Fruit fly (Drosophila melanogaster) whole organism, embryonic: ENCODE results near the gene CG13070.

Experiments used
- Atf-2 ChIP-seq: fragments of 200-800 bp; sonication (Bioruptor generic); optimal IDR thresholded peaks from 2 replicates; lab custom pipeline; 2016; ENCODE audit warnings: missing biosample characterization, missing genetic modification characterization
- B-H1 ChIP-seq: fragments of 200-800 bp; sonication (Bioruptor generic); IDR thresholded peaks from 3 replicates; pipeline ENCODE4 v1.3.6; 2022; ENCODE audit warnings: missing biosample characterization, missing genetic modification characterization
- Bdp1 ChIP-seq: fragments of 200-800 bp; sonication (Bioruptor generic); optimal IDR thresholded peaks from 3 replicates; lab custom pipeline; 2016; ENCODE audit warnings: missing biosample characterization, missing genetic modification characterization
- CG17328 ChIP-seq: fragments of 200-800 bp; sonication (Bioruptor generic); IDR thresholded peaks from 2 replicates; pipeline ENCODE4 v1.3.6; 2022; ENCODE audit warnings: missing biosample characterization, missing genetic modification characterization
- CG17385 ChIP-seq: fragments of 200-800 bp; sonication (Bioruptor generic); optimal IDR thresholded peaks from 3 replicates; lab custom pipeline; 2018; ENCODE audit warnings: missing biosample characterization, mild to moderate bottlenecking, missing genetic modification characterization
- CG18011 ChIP-seq: fragments of 200-800 bp; sonication (Bioruptor generic); optimal IDR thresholded peaks from 2 replicates; lab custom pipeline; 2017; ENCODE audit warnings: missing biosample characterization, missing genetic modification characterization, mild to moderate bottlenecking, moderate library complexity, missing genotype
- CG2678 ChIP-seq: fragments of 200-800 bp; sonication (Bioruptor generic); optimal IDR thresholded peaks from 3 replicates; lab custom pipeline; 2019; ENCODE audit warnings: missing biosample characterization, mild to moderate bottlenecking, missing genetic modification characterization, moderate library complexity
- CG2889 ChIP-seq: fragments of 200-800 bp; sonication (Bioruptor generic); IDR thresholded peaks from 3 replicates; pipeline ENCODE4 v1.3.6; 2022; ENCODE audit warnings: missing biosample characterization, missing genetic modification characterization
- CG3065 ChIP-seq: fragments of 200-800 bp; sonication (Bioruptor generic); optimal IDR thresholded peaks from 2 replicates; lab custom pipeline; 2016; ENCODE audit warnings: missing biosample characterization, missing genetic modification characterization
- CG3281 ChIP-seq: fragments of 200-800 bp; sonication (Bioruptor generic); optimal IDR thresholded peaks from 3 replicates; lab custom pipeline; 2017; ENCODE audit warnings: missing biosample characterization, mild to moderate bottlenecking, missing genetic modification characterization
- CG33213 ChIP-seq: fragments of 200-800 bp; sonication (Bioruptor generic); optimal IDR thresholded peaks from 3 replicates; lab custom pipeline; 2016; ENCODE audit warnings: missing biosample characterization, missing genetic modification characterization
- CG3995 ChIP-seq: fragments of 200-800 bp; sonication (Bioruptor generic); optimal IDR thresholded peaks from 3 replicates; lab custom pipeline; 2016; ENCODE audit warnings: missing biosample characterization, missing genetic modification characterization
- CG6254 ChIP-seq: fragments of 200-800 bp; sonication (Bioruptor generic); optimal IDR thresholded peaks from 3 replicates; lab custom pipeline; 2017; ENCODE audit warnings: mild to moderate bottlenecking, missing biosample characterization, missing genetic modification reagents, missing genetic modification characterization
- CG6272 ChIP-seq: fragments of 200-800 bp; sonication (Bioruptor generic); IDR thresholded peaks from 2 replicates; pipeline ENCODE4 v1.3.6; 2022; ENCODE audit warnings: missing biosample characterization, missing genetic modification characterization
- CG8924 ChIP-seq: fragments of 200-800 bp; optimal IDR thresholded peaks from 3 replicates; lab custom pipeline; 2019; ENCODE audit warnings: missing biosample characterization, mild to moderate bottlenecking, missing genetic modification characterization, moderate library complexity
- CG8944 ChIP-seq: fragments of 200-800 bp; sonication (Bioruptor generic); optimal IDR thresholded peaks from 3 replicates; lab custom pipeline; 2016; ENCODE audit warnings: missing biosample characterization, missing genetic modification characterization
- CTCF ChIP-seq: fragments of 200-800 bp; sonication (Bioruptor generic); optimal IDR thresholded peaks from 2 replicates; lab custom pipeline; 2017; ENCODE audit warnings: missing biosample characterization, mild to moderate bottlenecking, missing genetic modification characterization, moderate library complexity
- D ChIP-seq, 2 experiments: fragments of 200-800 bp in 1 of 2; fragments of >200 bp in 1 of 2; sonication (Bioruptor generic) in 1 of 2; optimal IDR thresholded peaks; 2 replicates in 1 of 2; 3 replicates in 1 of 2; lab custom pipeline; 2017; ENCODE audit warnings: mild to moderate bottlenecking in 1 of 2, missing biosample characterization in 1 of 2, missing genetic modification characterization in 1 of 2, missing genetic modification reagents in 1 of 2
- Deaf1 ChIP-seq: fragments of 200-800 bp; optimal IDR thresholded peaks from 3 replicates; lab custom pipeline; 2019; ENCODE audit warnings: missing biosample characterization, mild to moderate bottlenecking, missing genetic modification characterization, moderate library complexity
- Ets65A ChIP-seq: fragments of 200-800 bp; sonication (Bioruptor generic); peaks from one replicate; lab custom pipeline; 2016; ENCODE audit warnings: missing biosample characterization, missing genetic modification characterization
- Gsc ChIP-seq: fragments of 200-800 bp; sonication (Bioruptor generic); IDR thresholded peaks from 2 replicates; pipeline ENCODE4 v1.3.6; 2022; ENCODE audit warnings: missing biosample characterization, missing genetic modification characterization
- Hr78 ChIP-seq, 2 experiments: fragments of 200-800 bp in 1 of 2; fragments of >200 bp in 1 of 2; sonication (Bioruptor generic) in 1 of 2; optimal IDR thresholded peaks; 2 replicates each; lab custom pipeline; 2017 to 2019; ENCODE audit warnings: missing biosample characterization in 2 of 2, missing genetic modification characterization in 2 of 2, mild to moderate bottlenecking in 1 of 2, moderate library complexity in 1 of 2
- Lhr ChIP-seq: fragments of 200-800 bp; sonication (Bioruptor generic); optimal IDR thresholded peaks from 3 replicates; lab custom pipeline; 2017; ENCODE audit warnings: mild to moderate bottlenecking, missing biosample characterization, missing genetic modification reagents, missing genetic modification characterization
- Myb ChIP-seq: fragments of 200-800 bp; sonication (Bioruptor generic); optimal IDR thresholded peaks from 2 replicates; lab custom pipeline; 2016; ENCODE audit warnings: missing biosample characterization, missing genetic modification characterization
- amos ChIP-seq: fragments of 200-800 bp; sonication (Bioruptor generic); IDR thresholded peaks from 2 replicates; pipeline ENCODE4 v1.3.6; 2022; ENCODE audit warnings: missing biosample characterization, missing genetic modification characterization; ENCODE audit not compliant: partially characterized antibody
- bsh ChIP-seq, 2 experiments: fragments of 200-800 bp; sonication (Bioruptor generic); optimal IDR thresholded peaks; 2 replicates each; lab custom pipeline; 2017 to 2018; ENCODE audit warnings: mild to moderate bottlenecking in 2 of 2, missing biosample characterization in 2 of 2, missing genetic modification characterization in 2 of 2, moderate library complexity in 1 of 2
- cas ChIP-seq: fragments of 200-800 bp; sonication (Bioruptor generic); IDR thresholded peaks from 2 replicates; pipeline ENCODE4 v1.3.6; 2022; ENCODE audit warnings: missing biosample characterization, missing genetic modification characterization
- chinmo ChIP-seq: fragments of 200-800 bp; sonication (Bioruptor generic); IDR thresholded peaks from 4 replicates; pipeline ENCODE4 v1.3.6; 2022; ENCODE audit warnings: missing biosample characterization, missing genetic modification characterization; ENCODE audit not compliant: partially characterized antibody
- croc ChIP-seq: fragments of 200-800 bp; sonication (Bioruptor generic); conservative IDR thresholded peaks from 3 replicates; pipeline ENCODE4 v1.3.6; 2022; ENCODE audit warnings: missing biosample characterization, missing genetic modification characterization
- fru ChIP-seq: fragments of >200 bp; optimal IDR thresholded peaks from 2 replicates; lab custom pipeline; 2017
- fu2 ChIP-seq: fragments of 200-800 bp; sonication (Bioruptor generic); optimal IDR thresholded peaks from 2 replicates; lab custom pipeline; 2016; ENCODE audit warnings: missing biosample characterization, missing genetic modification characterization
- gro ChIP-seq: fragments of 200-800 bp; sonication (Bioruptor generic); optimal IDR thresholded peaks from 2 replicates; lab custom pipeline; 2016; ENCODE audit warnings: missing biosample characterization, missing genetic modification characterization
- hkb ChIP-seq, 2 experiments: fragments of 200-800 bp in 1 of 2; fragments of >200 bp in 1 of 2; sonication (Bioruptor generic) in 1 of 2; IDR thresholded peaks in 1 of 2; optimal IDR thresholded peaks in 1 of 2; 2 replicates each; pipeline versions ENCODE4 v1.3.6 to Lab custom; 2017 to 2022; ENCODE audit warnings: missing biosample characterization in 1 of 2, missing genetic modification characterization in 1 of 2
- lola ChIP-seq, 3 experiments: fragments of >200 bp in 2 of 3; fragments of 200-800 bp in 1 of 3; sonication (Bioruptor generic) in 1 of 3; optimal IDR thresholded peaks; 2 replicates each; lab custom pipeline; 2017 to 2019; ENCODE audit warnings: missing biosample characterization in 3 of 3, missing genetic modification characterization in 3 of 3, mild to moderate bottlenecking in 1 of 3, moderate library complexity in 1 of 3
- luna ChIP-seq: fragments of 200-800 bp; sonication (Bioruptor generic); optimal IDR thresholded peaks from 2 replicates; lab custom pipeline; 2016; ENCODE audit warnings: missing biosample characterization, missing genetic modification characterization
- nmo ChIP-seq: fragments of 200-800 bp; sonication (Bioruptor generic); optimal IDR thresholded peaks from 2 replicates; lab custom pipeline; 2018; ENCODE audit warnings: missing biosample characterization, mild to moderate bottlenecking, missing genetic modification characterization, moderate library complexity
- pnt ChIP-seq: fragments of 200-800 bp; sonication (Bioruptor generic); optimal IDR thresholded peaks from 3 replicates; lab custom pipeline; 2016; ENCODE audit warnings: missing biosample characterization, missing genetic modification characterization
- run ChIP-seq: fragments of 200-800 bp; sonication (Bioruptor generic); optimal IDR thresholded peaks from 3 replicates; lab custom pipeline; 2018; ENCODE audit warnings: missing biosample characterization, mild to moderate bottlenecking, missing genetic modification characterization
- salm ChIP-seq: fragments of 200-800 bp; sonication (Bioruptor generic); optimal IDR thresholded peaks from 2 replicates; lab custom pipeline; 2018; ENCODE audit warnings: missing biosample characterization, mild to moderate bottlenecking, missing genetic modification characterization
- schlank ChIP-seq: fragments of 200-800 bp; sonication (Bioruptor generic); optimal IDR thresholded peaks from 2 replicates; lab custom pipeline; 2018; ENCODE audit warnings: missing biosample characterization, mild to moderate bottlenecking, missing genetic modification characterization
- scrt ChIP-seq: fragments of 200-800 bp; sonication (Bioruptor generic); optimal IDR thresholded peaks from 2 replicates; lab custom pipeline; 2018; ENCODE audit warnings: missing biosample characterization, mild to moderate bottlenecking, missing genetic modification characterization, moderate library complexity
- sens ChIP-seq: fragments of 200-800 bp; sonication (Bioruptor generic); peaks from one replicate; lab custom pipeline; 2016; ENCODE audit warnings: missing biosample characterization, missing genetic modification characterization
- sens-2 ChIP-seq: fragments of 200-800 bp; sonication (Bioruptor generic); IDR thresholded peaks from 2 replicates; pipeline ENCODE4 v1.3.6; 2022; ENCODE audit warnings: missing biosample characterization, missing genetic modification characterization
- stc ChIP-seq: fragments of 200-800 bp; sonication (Bioruptor generic); IDR thresholded peaks from 2 replicates; pipeline ENCODE4 v1.3.6; 2022; ENCODE audit warnings: missing biosample characterization, missing genetic modification characterization
- vvl ChIP-seq: fragments of 200-800 bp; sonication (Bioruptor generic); IDR thresholded peaks from 2 replicates; pipeline ENCODE4 v1.3.6; 2022; ENCODE audit warnings: missing biosample characterization, missing genetic modification characterization
- zf30C ChIP-seq: fragments of 200-800 bp; sonication (Bioruptor generic); optimal IDR thresholded peaks from 3 replicates; lab custom pipeline; 2018; ENCODE audit warnings: missing biosample characterization, mild to moderate bottlenecking, missing genetic modification characterization

CG13070 gene

DNA sequence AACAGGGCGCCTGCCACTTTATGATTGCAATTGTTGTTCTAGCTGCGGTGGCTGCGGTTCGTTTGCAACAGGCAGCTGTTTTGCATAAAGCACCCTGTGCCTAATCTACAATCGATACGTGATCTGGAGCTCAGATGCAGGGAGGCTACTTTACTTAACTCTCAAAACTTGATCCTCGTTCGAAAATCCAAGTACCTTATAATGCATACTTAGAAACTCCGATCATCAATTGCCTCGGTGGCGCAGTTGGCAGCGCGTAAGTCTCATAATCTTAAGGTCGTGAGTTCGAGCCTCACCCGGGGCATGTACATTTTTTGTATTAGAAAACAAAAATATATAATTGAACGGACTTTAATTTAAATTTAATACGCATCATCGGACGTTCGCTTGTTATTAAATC lies 41.3 kb upstream of the CG13070 start:
- TF ChIP-seq amos (GFP tag; lab: Robert Waterston, UW), result peak; percentile 18; the same call in 1 of the 2 replicates
- no peak for TF ChIP-seq CG17385 (GFP tag; lab: Kevin White, UChicago)
- TF ChIP-seq sens-2 (GFP tag; lab: Robert Waterston, UW), result no peak
- TF ChIP-seq Bdp1, result peak; percentile 64
- TF ChIP-seq Gsc (GFP tag; lab: Robert Waterston, UW), result 0 out of 2 replicates have a peak, but pooled peaks have one; percentile 5
- peak; percentile 78 for TF ChIP-seq CG6254 (GFP tag; lab: Kevin White, UChicago)
- 0 out of 2 replicates have a peak, but pooled peaks have one; percentile 24 for TF ChIP-seq CG6272 (GFP tag; lab: Robert Waterston, UW)

DNA sequence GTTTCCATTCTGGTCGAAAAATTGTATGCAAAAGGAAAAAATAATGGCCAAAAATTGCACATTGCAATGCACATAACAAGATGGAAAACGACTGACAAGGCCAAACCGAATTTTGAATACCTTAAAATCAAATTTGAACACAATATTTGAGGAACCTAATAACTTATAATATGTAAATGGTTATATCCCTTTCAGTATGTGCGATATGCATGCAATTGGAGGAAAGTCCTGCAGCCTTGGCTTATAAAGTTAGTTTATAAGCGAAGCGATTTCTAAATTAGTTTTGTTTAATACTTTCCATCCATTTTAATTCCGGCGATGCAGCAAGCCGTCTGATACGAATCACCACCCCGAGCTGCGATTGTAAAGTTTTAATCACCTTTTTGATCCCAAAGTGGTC lies 38.0 kb upstream of the CG13070 start:
- TF ChIP-seq CG8924 (tag; lab: Kevin White, UChicago), result no peak
- peak; percentile 46 for TF ChIP-seq Ets65A (GFP tag; lab: Kevin White, UChicago)
- TF ChIP-seq D (optimal IDR thresholded peaks at IDR 0.05; lab: Kevin White, UChicago), result no peak
- TF ChIP-seq D (GFP tag; optimal IDR thresholded peaks at IDR 0.05; lab: Kevin White, UChicago), result no peak
- no peak for TF ChIP-seq bsh (GFP tag; optimal IDR thresholded peaks at IDR 0.05; lab: Kevin White, UChicago)
- TF ChIP-seq, all 482 proteins: peak for 1

DNA sequence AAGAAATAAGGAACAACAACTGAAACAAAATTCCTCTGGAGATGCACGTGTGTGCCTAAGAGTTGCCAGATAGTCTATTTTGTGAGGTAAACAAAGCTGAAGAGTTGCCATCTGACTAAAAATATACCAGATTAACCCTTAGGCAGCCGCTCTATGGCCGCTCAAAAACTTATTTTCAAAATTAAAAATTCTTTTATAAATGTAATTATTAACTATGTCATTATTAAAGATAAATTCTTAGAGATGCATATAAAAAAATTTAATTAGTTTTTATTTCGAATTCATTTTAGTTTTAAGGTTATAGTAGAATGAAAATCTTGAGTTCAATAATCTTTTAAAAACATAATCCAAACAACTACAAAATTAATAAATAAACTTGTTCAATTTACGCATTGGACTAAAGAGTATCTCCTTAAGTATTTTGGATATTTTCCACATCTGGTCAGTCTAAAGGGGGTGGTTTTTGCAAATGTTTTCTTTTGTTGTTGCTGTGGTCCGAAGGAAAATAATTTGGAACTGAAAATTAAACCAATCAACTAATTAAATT lies 34.4 kb upstream of the CG13070 start, which contains the start of gene Tmx3:
TSS of gene Tmx3 (plus strand) at position 442 of the 547 bp plus-strand sequence.
- TF ChIP-seq bsh (GFP tag; optimal IDR thresholded peaks at IDR 0.05; lab: Kevin White, UChicago) (peak in 1 of 2 experiments; percentile 90), CG2889 (GFP tag; lab: Robert Waterston, UW) (peak; percentile 77), CG3281 (GFP tag; lab: Kevin White, UChicago) (peak; percentile 74), CG8924 (tag; lab: Kevin White, UChicago) (peak; percentile 89), fru (lab: Kevin White, UChicago) (no peak), CG2678 (tag; lab: Kevin White, UChicago) (peak; percentile 92), fu2 (GFP tag; lab: Kevin White, UChicago) (peak; percentile 44), chinmo (GFP tag; lab: Robert Waterston, UW) (no peak), Lhr (GFP tag; lab: Kevin White, UChicago) (peak; percentile 83), Hr78 (GFP tag; optimal IDR thresholded peaks at IDR 0.05; lab: Kevin White, UChicago) (no peak), vvl (GFP tag; lab: Robert Waterston, UW) (peak; percentile 95), lola (GFP tag; optimal IDR thresholded peaks at IDR 0.05; lab: Kevin White, UChicago) (peak in 1 of 3 experiments; percentile 91), Deaf1 (tag; lab: Kevin White, UChicago) (no peak), croc (GFP tag; lab: Robert Waterston, UW) (peak; percentile 80), run (tag; lab: Kevin White, UChicago) (peak; percentile 30), nmo (GFP tag; lab: Kevin White, UChicago) (peak; percentile 96), CG17328 (peak; percentile 89), B-H1 (GFP tag; lab: Robert Waterston, UW) (peak; percentile 89), Ets65A (GFP tag; lab: Kevin White, UChicago) (peak; percentile 95), luna (GFP tag; lab: Kevin White, UChicago) (no peak), hkb (optimal IDR thresholded peaks at IDR 0.05; lab: Kevin White, UChicago) (no peak), hkb (GFP tag; IDR thresholded peaks at IDR 0.05; lab: Robert Waterston, UW) (peak; percentile 84), pnt (GFP tag; lab: Kevin White, UChicago) (peak; percentile 55), zf30C (GFP tag; lab: Kevin White, UChicago) (no peak), CG33213 (GFP tag; lab: Kevin White, UChicago) (peak; percentile 41), schlank (tag; lab: Kevin White, UChicago) (peak; percentile 27), scrt (GFP tag; lab: Kevin White, UChicago) (peak; percentile 67), CG18011 (peak; percentile 57), CG8944 (GFP tag; lab: Kevin White, UChicago) (peak; percentile 62), Myb (GFP tag; lab: Kevin White, UChicago) (peak; percentile 20), sens (peak; percentile 92), CG3995 (GFP tag; lab: Kevin White, UChicago) (no peak), cas (GFP tag; lab: Robert Waterston, UW) (peak; percentile 86), stc (peak; percentile 92), CG3065 (GFP tag; lab: Kevin White, UChicago) (peak; percentile 82), Atf-2 (GFP tag; lab: Kevin White, UChicago) (peak; percentile 47), CTCF (no peak), gro (no peak), salm (no peak)
